Worm (Caenorhabditis elegans) whole organism, early embryonic: ENCODE results near the gene T02H6.5.

Source experiments
- B0310.2 ChIP-seq: sonication (generic microtip); optimal IDR thresholded peaks from 2 replicates; lab custom pipeline; 2016; ENCODE audit warnings: mild to moderate bottlenecking, missing genetic modification characterization, missing compliant biosample characterization
- aly-1 ChIP-seq: sonication (generic microtip); optimal IDR thresholded peaks from 2 replicates; lab custom pipeline; 2016; ENCODE audit warnings: missing genetic modification characterization, missing compliant biosample characterization
- ama-1 ChIP-seq: fragments of 150-350 bp; optimal IDR thresholded peaks from 2 replicates; lab custom pipeline; 2014
- ceh-36 ChIP-seq: sonication (generic microtip); optimal IDR thresholded peaks from 2 replicates; lab custom pipeline; 2016; ENCODE audit warnings: missing genetic modification characterization, inconsistent platforms, missing compliant biosample characterization
- ets-7 ChIP-seq: sonication (generic microtip); optimal IDR thresholded peaks from 2 replicates; lab custom pipeline; 2016; ENCODE audit warnings: missing genotype, missing genetic modification characterization, missing compliant biosample characterization
- flt-1 ChIP-seq: fragments of 200-800 bp; sonication (Bioruptor generic); IDR thresholded peaks from 2 replicates; pipeline ENCODE4 v1.3.6; 2022; ENCODE audit warnings: missing genetic modification characterization, missing compliant biosample characterization
- hmbx-1 ChIP-seq: sonication (generic microtip); optimal IDR thresholded peaks from 2 replicates; lab custom pipeline; 2016; ENCODE audit warnings: mild to moderate bottlenecking, missing genetic modification characterization, missing compliant biosample characterization
- pes-1 ChIP-seq: fragments of 200-800 bp; sonication (Bioruptor generic); IDR thresholded peaks from 2 replicates; pipeline ENCODE4 v1.3.6; 2022; ENCODE audit warnings: missing genetic modification reagents, missing genetic modification characterization, missing compliant biosample characterization
- sea-1 ChIP-seq: fragments of 200-800 bp; sonication (Bioruptor generic); conservative IDR thresholded peaks from 2 replicates; pipeline ENCODE4 v1.3.6; 2022; ENCODE audit warnings: missing genetic modification characterization, missing compliant biosample characterization
- tra-4 ChIP-seq: sonication (generic microtip); optimal IDR thresholded peaks from 2 replicates; lab custom pipeline; 2017; ENCODE audit warnings: missing genetic modification characterization, missing compliant biosample characterization

DNA sequence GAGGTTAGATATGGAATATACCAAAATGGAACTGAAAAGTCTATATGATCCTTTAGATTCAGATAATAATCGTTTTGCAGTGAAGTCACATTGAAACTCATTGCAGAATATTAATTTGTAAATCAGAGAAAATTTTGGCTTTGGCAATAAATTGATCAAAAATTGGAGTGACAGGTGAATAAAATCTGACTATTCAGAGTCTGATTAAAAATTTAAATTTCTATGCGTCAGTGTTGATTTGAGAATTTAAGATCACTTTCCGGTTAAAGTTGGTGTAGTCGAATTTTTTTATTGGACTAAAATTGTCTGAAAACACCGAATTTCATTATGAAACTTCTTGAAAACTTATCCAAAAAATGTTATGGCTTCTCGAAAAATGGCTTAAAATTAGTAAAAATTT lies 23.2 kb upstream of the T02H6.5 start, which contains the start of gene sri-45:
- TF ChIP-seq hmbx-1 (tag; lab: Kevin White, UChicago), result no peak
- TF ChIP-seq ama-1 (lab: Kevin White, UChicago), result no peak
- TF ChIP-seq aly-1 (tag; lab: Kevin White, UChicago), result no peak
- TF ChIP-seq ceh-36 (tag; lab: Kevin White, UChicago), result no peak
- no peak for TF ChIP-seq sea-1 (GFP tag; lab: Robert Waterston, UW)
- TF ChIP-seq B0310.2 (tag; lab: Kevin White, UChicago), result no peak
- no peak for TF ChIP-seq ets-7 (tag; lab: Kevin White, UChicago)
- no peak for TF ChIP-seq pes-1
- TF ChIP-seq tra-4 (tag; lab: Kevin White, UChicago), result no peak
- TF ChIP-seq flt-1 (GFP tag; lab: Robert Waterston, UW), result no peak
